Fruit fly (Drosophila melanogaster): Measurements from ENCODE around the gene Rev1.
A peak's percentile ranks its signal among the peaks of the same experiment; 100 is the strongest.

Rev1 gene

DNA sequence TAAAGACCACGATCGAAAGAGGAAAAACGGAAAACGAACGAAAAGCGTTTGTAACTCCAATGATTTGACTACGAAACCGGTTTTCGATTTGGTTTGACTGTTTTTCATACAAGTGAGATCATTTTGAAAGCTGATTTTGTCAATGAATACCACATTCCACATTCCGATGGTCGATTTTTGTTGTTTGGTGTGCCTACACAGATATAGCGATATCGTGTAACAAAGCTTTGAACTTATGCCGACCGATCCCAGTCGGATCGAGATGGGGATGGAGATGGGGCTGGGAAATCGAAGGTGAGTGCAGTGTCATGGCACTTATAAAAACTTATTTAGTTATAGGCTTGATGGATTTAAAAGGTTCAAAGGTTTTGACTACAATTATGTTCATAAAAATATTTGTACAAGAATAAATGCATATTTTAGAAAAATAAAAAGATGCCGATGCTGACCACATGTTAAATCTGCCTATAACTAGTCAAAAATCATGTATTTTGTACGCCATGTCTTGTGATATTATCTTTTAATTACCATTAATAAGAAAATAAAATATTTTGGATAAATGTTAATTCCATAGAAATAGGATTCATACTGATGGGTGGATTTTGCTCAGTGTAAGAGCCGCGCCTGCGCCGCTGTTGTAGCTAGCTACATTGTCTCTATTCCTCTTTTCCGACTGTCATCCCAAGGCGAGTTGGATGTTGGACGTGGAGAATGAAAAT is 11.9 kb upstream of the Rev1 start (continued):
- no peak for TF ChIP-seq H15 (GFP tag; IDR thresholded peaks at IDR 0.05)
- TF ChIP-seq kni (GFP tag; optimal IDR thresholded peaks at IDR 0.05) = no peak
- TF ChIP-seq slou (GFP tag; optimal IDR thresholded peaks at IDR 0.05) = no peak
- no peak for TF ChIP-seq B-H2 (GFP tag; optimal IDR thresholded peaks at IDR 0.05)
- no peak for TF ChIP-seq eyg (GFP tag; optimal IDR thresholded peaks at IDR 0.05)
- TF ChIP-seq Dek (tag; optimal IDR thresholded peaks at IDR 0.05) = peak; percentile 41
- TF ChIP-seq mam (GFP tag; optimal IDR thresholded peaks at IDR 0.05) = no peak
- no peak for TF ChIP-seq Dll (GFP tag; IDR thresholded peaks at IDR 0.05; ENCODE audit: partially characterized antibody)
- no peak for TF ChIP-seq CG42726 (GFP tag; IDR thresholded peaks at IDR 0.05; ENCODE audit: partially characterized antibody)
- peak; percentile 22 for TF ChIP-seq CG10462 (GFP tag; optimal IDR thresholded peaks at IDR 0.05)
- no peak for TF ChIP-seq ranshi (GFP tag; IDR thresholded peaks at IDR 0.05)
- TF ChIP-seq Dfd (GFP tag; optimal IDR thresholded peaks at IDR 0.05) = no peak
- peak; percentile 45 for TF ChIP-seq Nf-YB (GFP tag; optimal IDR thresholded peaks at IDR 0.05)
- no peak for TF ChIP-seq Med (GFP tag)
- no peak for TF ChIP-seq kay (GFP tag; optimal IDR thresholded peaks at IDR 0.05)
- peak; percentile 80 for TF ChIP-seq CG10979 (tag; optimal IDR thresholded peaks at IDR 0.05)
- TF ChIP-seq phol (tag; optimal IDR thresholded peaks at IDR 0.05) = peak; percentile 81
- TF ChIP-seq C15 (GFP tag; IDR thresholded peaks at IDR 0.05) = no peak
- peak; percentile 54 for TF ChIP-seq Fer1 (GFP tag; optimal IDR thresholded peaks at IDR 0.05)
- TF ChIP-seq CG31388 (GFP tag; optimal IDR thresholded peaks at IDR 0.05) = no peak
- TF ChIP-seq HLH54F (GFP tag; optimal IDR thresholded peaks at IDR 0.05) = no peak
- peak; percentile 5 for TF ChIP-seq CG4820 (GFP tag; optimal IDR thresholded peaks at IDR 0.05)
- no peak for TF ChIP-seq CHES-1-like (GFP tag; optimal IDR thresholded peaks at IDR 0.05)
- TF ChIP-seq gt (GFP tag; IDR thresholded peaks at IDR 0.05) = no peak
- TF ChIP-seq Rfx (GFP tag; IDR thresholded peaks at IDR 0.05) = peak; percentile 42; the same call in 1 of the 2 replicates
- TF ChIP-seq unc-4 (GFP tag; IDR thresholded peaks at IDR 0.05; ENCODE audit: partially characterized antibody) = no peak
- TF ChIP-seq HmgZ (tag; optimal IDR thresholded peaks at IDR 0.05) = no peak
- TF ChIP-seq CG7556 (GFP tag; optimal IDR thresholded peaks at IDR 0.05) = peak; percentile 70
- TF ChIP-seq CG31365 (tag; optimal IDR thresholded peaks at IDR 0.05) = no peak
- TF ChIP-seq CoRest (tag; optimal IDR thresholded peaks at IDR 0.05) = peak; percentile 75
- TF ChIP-seq CG9932 (GFP tag; IDR thresholded peaks at IDR 0.05) = no peak
- no peak; the same call in 1 of the 2 replicates for TF ChIP-seq H2.0 (GFP tag; IDR thresholded peaks at IDR 0.05)
- no peak for TF ChIP-seq CG15073 (GFP tag; optimal IDR thresholded peaks at IDR 0.05)
- no peak for TF ChIP-seq Doc3 (GFP tag; IDR thresholded peaks at IDR 0.05; ENCODE audit: partially characterized antibody)
- peak; percentile 27 for TF ChIP-seq CG6654 (GFP tag; optimal IDR thresholded peaks at IDR 0.05)
- no peak for TF ChIP-seq Hmx (GFP tag; optimal IDR thresholded peaks at IDR 0.05)
- TF ChIP-seq kah (GFP tag; optimal IDR thresholded peaks at IDR 0.05) = peak; percentile 40
- TF ChIP-seq mirr (GFP tag; optimal IDR thresholded peaks at IDR 0.05) = peak; percentile 30
- TF ChIP-seq tin (GFP tag; optimal IDR thresholded peaks at IDR 0.05) = peak; percentile 12
- no peak for TF ChIP-seq CG8944 (GFP tag; optimal IDR thresholded peaks at IDR 0.05)
- no peak for TF ChIP-seq Adf1 (GFP tag; IDR thresholded peaks at IDR 0.05)
- no peak for TF ChIP-seq CG7786 (GFP tag; optimal IDR thresholded peaks at IDR 0.05)
- TF ChIP-seq fd102C (GFP tag; optimal IDR thresholded peaks at IDR 0.05) = no peak
- TF ChIP-seq CG14710 (tag; optimal IDR thresholded peaks at IDR 0.05) = peak; percentile 58
- no peak for TF ChIP-seq Gsc (GFP tag; IDR thresholded peaks at IDR 0.05)
- 0 out of 2 replicates have a peak, but pooled peaks have one; percentile 27 for TF ChIP-seq CG17328 (GFP tag; IDR thresholded peaks at IDR 0.05)
- TF ChIP-seq ac (GFP tag; optimal IDR thresholded peaks at IDR 0.05) = peak; percentile 2
- no peak for TF ChIP-seq CG13894 (tag; optimal IDR thresholded peaks at IDR 0.05)
- TF ChIP-seq CG12299 (tag; optimal IDR thresholded peaks at IDR 0.05) = no peak
- TF ChIP-seq dysf (GFP tag; IDR thresholded peaks at IDR 0.05) = peak; percentile 66
